Worm (Caenorhabditis elegans) whole organism, young adult: ENCODE data around the gene rabr-4.

Experiments used
- C17E4.6 ChIP-seq: fragments of 200-800 bp; sonication (Bioruptor generic); IDR thresholded peaks from 2 replicates; pipeline ENCODE4 v1.3.6; 2022; ENCODE audit warnings: missing genetic modification reagents, missing genetic modification characterization, missing compliant biosample characterization
- F39B2.1 ChIP-seq: fragments of 200-800 bp; sonication (Bioruptor generic); IDR thresholded peaks from 2 replicates; pipeline ENCODE4 v1.3.6; 2022; ENCODE audit warnings: missing genetic modification reagents, missing genetic modification characterization, missing compliant biosample characterization
- F57C9.4 ChIP-seq: sonication (generic microtip); optimal IDR thresholded peaks from 2 replicates; lab custom pipeline; 2017; ENCODE audit warnings: mild to moderate bottlenecking, missing genetic modification characterization, missing compliant biosample characterization
- K12H6.12 ChIP-seq: fragments of 200-800 bp; sonication (Bioruptor generic); optimal IDR thresholded peaks from 2 replicates; lab custom pipeline; 2018; ENCODE audit warnings: mild to moderate bottlenecking, missing genetic modification characterization, missing compliant biosample characterization
- fkh-3 ChIP-seq: sonication (generic microtip); optimal IDR thresholded peaks from 2 replicates; lab custom pipeline; 2016; ENCODE audit warnings: mild to moderate bottlenecking, missing genetic modification characterization, missing compliant biosample characterization
- madf-8 ChIP-seq: fragments of 200-800 bp; sonication (Bioruptor generic); conservative IDR thresholded peaks from 2 replicates; pipeline ENCODE4 v1.3.6; 2022; ENCODE audit warnings: missing genetic modification reagents, missing genetic modification characterization, missing compliant biosample characterization
- nfya-1 ChIP-seq: sonication (generic microtip); optimal IDR thresholded peaks from 2 replicates; lab custom pipeline; 2017; ENCODE audit warnings: antibody characterized with exemption, missing compliant biosample characterization, missing genetic modification characterization, borderline replicate concordance; ENCODE audit not compliant: insufficient read depth
- nfyb-1 ChIP-seq: fragments of 200-800 bp; sonication (Bioruptor generic); IDR thresholded peaks from 2 replicates; pipeline ENCODE4 v1.3.6; 2022; ENCODE audit warnings: missing genetic modification reagents, missing genetic modification characterization, missing compliant biosample characterization
- unc-130 ChIP-seq: sonication (generic microtip); optimal IDR thresholded peaks from 2 replicates; lab custom pipeline; 2016; ENCODE audit warnings: missing genetic modification reagents, missing genetic modification characterization, missing compliant biosample characterization
- xnd-1 ChIP-seq: sonication (generic microtip); optimal IDR thresholded peaks from 2 replicates; lab custom pipeline; 2016; ENCODE audit warnings: missing genotype, missing genetic modification reagents, missing genetic modification characterization, missing compliant biosample characterization
- ztf-18 ChIP-seq: sonication (generic microtip); optimal IDR thresholded peaks from 2 replicates; lab custom pipeline; 2016; ENCODE audit warnings: missing genotype, mild to moderate bottlenecking, missing genetic modification characterization, missing compliant biosample characterization
- ztf-6 ChIP-seq: fragments of 200-800 bp; sonication (Bioruptor generic); IDR thresholded peaks from 2 replicates; pipeline ENCODE4 v1.3.6; 2022; ENCODE audit warnings: missing genetic modification reagents, missing genetic modification characterization, missing compliant biosample characterization

DNA sequence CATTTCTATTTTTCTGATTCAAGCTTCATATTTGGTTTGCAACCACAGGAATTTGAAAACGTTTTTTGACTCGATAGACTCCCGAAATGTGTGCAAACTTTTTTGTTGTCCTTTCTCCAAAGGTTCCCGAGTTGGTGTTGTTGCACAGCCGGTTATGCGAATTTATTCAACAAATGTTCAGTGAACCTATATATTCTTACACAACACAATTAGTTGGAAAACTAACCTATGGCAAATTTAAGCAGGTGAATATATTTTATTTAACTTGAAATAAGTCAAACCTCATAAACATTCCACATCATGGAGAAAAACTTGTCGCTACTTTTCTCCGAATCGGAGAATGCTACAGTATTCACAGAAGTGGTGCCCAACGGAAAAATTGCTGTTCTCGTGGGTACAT, 11.4 kb upstream of the rabr-4 start, which contains the start of gene srz-14:
- TF ChIP-seq xnd-1 (tag; lab: Kevin White, UChicago) = no peak
- TF ChIP-seq C17E4.6 (GFP tag; lab: Robert Waterston, UW) = no peak
- TF ChIP-seq ztf-6 (GFP tag; lab: Robert Waterston, UW) = no peak
- no peak for TF ChIP-seq K12H6.12
- TF ChIP-seq nfyb-1 (GFP tag; lab: Robert Waterston, UW) = no peak
- no peak for TF ChIP-seq fkh-3 (tag; lab: Kevin White, UChicago)
- TF ChIP-seq ztf-18 (tag; lab: Kevin White, UChicago) = no peak
- no peak for TF ChIP-seq madf-8 (GFP tag; lab: Robert Waterston, UW)
- TF ChIP-seq unc-130 = no peak
- no peak for TF ChIP-seq nfya-1 (tag; lab: Kevin White, UChicago)
- no peak for TF ChIP-seq F39B2.1
- TF ChIP-seq F57C9.4 (tag; lab: Kevin White, UChicago) = no peak
